Worm (Caenorhabditis elegans): ENCODE results near the gene C05D11.8.
A peak's percentile ranks its signal among the peaks of the same experiment; 100 is the strongest.

Gene C05D11.8

DNA sequence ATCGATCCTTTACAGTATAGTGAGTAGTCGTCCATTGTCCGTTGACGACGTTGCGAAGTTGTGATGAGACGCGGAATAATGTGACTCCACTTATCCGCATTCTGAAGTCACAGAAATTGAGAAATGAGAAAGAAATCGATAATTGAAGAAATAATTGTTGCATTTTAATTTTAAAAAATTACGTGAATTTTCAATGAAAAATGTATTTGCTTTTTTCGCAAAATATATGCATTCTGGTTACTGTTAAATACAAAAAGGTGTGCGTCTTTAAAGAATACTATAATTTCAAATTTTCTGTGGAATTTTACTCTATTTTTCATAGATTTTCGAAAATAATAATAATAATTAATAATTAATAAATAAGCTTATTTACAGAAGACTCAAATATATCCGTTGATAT lies 19.7 kb upstream of the C05D11.8 start, which contains the start of gene let-721:
TSS of gene let-721 (minus strand) at position 101 of the 400 bp plus-strand sequence.
- TF ChIP-seq fkh-10 (GFP tag; optimal IDR thresholded peaks at IDR 0.05) (no peak), skn-1 (tag; optimal IDR thresholded peaks at IDR 0.05) (no peak), mef-2 (tag; optimal IDR thresholded peaks at IDR 0.05) (no peak)

- TF ChIP-seq zag-1 (tag; optimal IDR thresholded peaks at IDR 0.05): no peak
- peak; percentile 26 for TF ChIP-seq rnt-1 (tag; optimal IDR thresholded peaks at IDR 0.05)
- TF ChIP-seq pqm-1 (tag; optimal IDR thresholded peaks at IDR 0.05): no peak
- no peak for TF ChIP-seq dsc-1 (tag; optimal IDR thresholded peaks at IDR 0.05)
- peak; percentile 34 for TF ChIP-seq nhr-20 (tag; optimal IDR thresholded peaks at IDR 0.05)
- no peak for TF ChIP-seq sup-37 (GFP tag; optimal IDR thresholded peaks at IDR 0.05)
- TF ChIP-seq xbp-1 (tag; optimal IDR thresholded peaks at IDR 0.05): peak; percentile 9
- no peak for TF ChIP-seq C34B4.2 (tag; optimal IDR thresholded peaks at IDR 0.05)
- no peak for TF ChIP-seq mef-2 (tag; optimal IDR thresholded peaks at IDR 0.05)
- TF ChIP-seq ama-1 (optimal IDR thresholded peaks at IDR 0.05): peak; percentile 65
- TF ChIP-seq pag-3 (tag; optimal IDR thresholded peaks at IDR 0.05; ENCODE audit: borderline replicate concordance, insufficient read depth): no peak
- TF ChIP-seq grh-1 (GFP tag; IDR thresholded peaks at IDR 0.05): no peak
- TF ChIP-seq nhr-71 (tag; optimal IDR thresholded peaks at IDR 0.05): peak; percentile 50
- TF ChIP-seq nhr-19 (GFP tag; conservative IDR thresholded peaks at IDR 0.05): 0 out of 2 replicates have a peak, but pooled peaks have one; percentile 3
- peak; percentile 17 for TF ChIP-seq irx-1 (tag; optimal IDR thresholded peaks at IDR 0.05)
- TF ChIP-seq nhr-84 (tag; optimal IDR thresholded peaks at IDR 0.05): no peak
- peak; percentile 78 for TF ChIP-seq mep-1 (tag; optimal IDR thresholded peaks at IDR 0.05)
- TF ChIP-seq isw-1 (GFP tag; IDR thresholded peaks at IDR 0.05): no peak
- no peak for TF ChIP-seq sptf-1 (tag; optimal IDR thresholded peaks at IDR 0.05)
- TF ChIP-seq lin-35 (GFP tag; optimal IDR thresholded peaks at IDR 0.05): peak; percentile 24 to 54
- TF ChIP-seq zip-4 (GFP tag; optimal IDR thresholded peaks at IDR 0.05): no peak
- TF ChIP-seq fkh-10 (GFP tag; optimal IDR thresholded peaks at IDR 0.05): no peak
- TF ChIP-seq aly-2 (tag; optimal IDR thresholded peaks at IDR 0.05): no peak
- TF ChIP-seq ztf-11 (tag; optimal IDR thresholded peaks at IDR 0.05): no peak
- TF ChIP-seq unc-130 (tag; optimal IDR thresholded peaks at IDR 0.05): peak; percentile 68
- no peak for TF ChIP-seq unc-98 (GFP tag; IDR thresholded peaks at IDR 0.05)
- peak in 1 of 2 experiments; percentile 23 for TF ChIP-seq mdl-1 (tag; optimal IDR thresholded peaks at IDR 0.05)
- TF ChIP-seq ets-5 (GFP tag; IDR thresholded peaks at IDR 0.05): no peak
- TF ChIP-seq F16B12.6 (tag; optimal IDR thresholded peaks at IDR 0.05): peak; percentile 11
- TF ChIP-seq swsn-7 (tag; optimal IDR thresholded peaks at IDR 0.05): no peak
- peak; percentile 34 for TF ChIP-seq C16A3.4 (tag; optimal IDR thresholded peaks at IDR 0.05)
- TF ChIP-seq tbx-2 (tag; optimal IDR thresholded peaks at IDR 0.05): no peak
- TF ChIP-seq pax-3 (tag; optimal IDR thresholded peaks at IDR 0.05): no peak
- TF ChIP-seq jun-1 (tag; optimal IDR thresholded peaks at IDR 0.05): peak; percentile 8
- TF ChIP-seq nhr-85 (tag): peak; percentile 11
- no peak for TF ChIP-seq nhr-11 (tag; optimal IDR thresholded peaks at IDR 0.05)
- no peak for TF ChIP-seq Y116A8C.19 (tag; optimal IDR thresholded peaks at IDR 0.05; ENCODE audit: borderline replicate concordance)
- TF ChIP-seq dpl-1 (GFP tag; optimal IDR thresholded peaks at IDR 0.05): peak in 2 of 3 experiments; percentile 9 to 47
- TF ChIP-seq nhr-76 (tag; optimal IDR thresholded peaks at IDR 0.05): no peak
- TF ChIP-seq ceh-88 (GFP tag; IDR thresholded peaks at IDR 0.05): no peak
- no peak for TF ChIP-seq ceh-82 (tag; optimal IDR thresholded peaks at IDR 0.05)
- no peak for TF ChIP-seq ceh-63 (GFP tag; optimal IDR thresholded peaks at IDR 0.05)
- TF ChIP-seq lin-39 (tag; optimal IDR thresholded peaks at IDR 0.05): no peak
- no peak for TF ChIP-seq egl-13 (tag; optimal IDR thresholded peaks at IDR 0.05)
- TF ChIP-seq fos-1 (tag; optimal IDR thresholded peaks at IDR 0.05): no peak
- peak; percentile 25 to 52 for TF ChIP-seq efl-1 (optimal IDR thresholded peaks at IDR 0.05)
- TF ChIP-seq efl-1 (GFP tag; optimal IDR thresholded peaks at IDR 0.05 in 1 of 2): peak; percentile 11 to 13
- no peak for TF ChIP-seq fkh-4 (tag; optimal IDR thresholded peaks at IDR 0.05; ENCODE audit: borderline replicate concordance)
- TF ChIP-seq tlp-1 (tag; optimal IDR thresholded peaks at IDR 0.05): no peak
- TF ChIP-seq lin-13 (GFP tag; optimal IDR thresholded peaks at IDR 0.05): no peak
- TF ChIP-seq lsy-2 (tag; optimal IDR thresholded peaks at IDR 0.05): peak; percentile 49 to 87
These were observed 17.2 kb upstream of the C05D11.8 start, which contains the start of gene C05D11.13 for ce11 chrIII:6444335-6444734. TSS of gene C05D11.13 (minus strand) at chrIII:6444586.

Data from whole organism, L1 larva.